Fruit fly (Drosophila melanogaster) whole organism, embryonic: ENCODE measurements around the gene CG17329.

Experiments used
- Ada2b ChIP-seq: fragments of 200-800 bp; sonication (Bioruptor generic); IDR thresholded peaks from 2 replicates; pipeline ENCODE4 v1.3.6; 2022; ENCODE audit warnings: missing biosample characterization, missing genetic modification characterization
- Bdp1 ChIP-seq: fragments of 200-800 bp; sonication (Bioruptor generic); optimal IDR thresholded peaks from 3 replicates; lab custom pipeline; 2016; ENCODE audit warnings: missing biosample characterization, missing genetic modification characterization
- CG11093 ChIP-seq: fragments of 200-800 bp; sonication (Bioruptor generic); IDR thresholded peaks from 3 replicates; pipeline ENCODE4 v1.3.6; 2022; ENCODE audit warnings: missing biosample characterization, missing genetic modification characterization
- CG11695 ChIP-seq: fragments of 200-800 bp; sonication (Bioruptor generic); IDR thresholded peaks from 3 replicates; pipeline ENCODE4 v1.3.6; 2022; ENCODE audit warnings: missing biosample characterization, missing genetic modification characterization
- CG12104 ChIP-seq: fragments of 200-800 bp; sonication (Bioruptor generic); optimal IDR thresholded peaks from 3 replicates; lab custom pipeline; 2016; ENCODE audit warnings: missing biosample characterization, missing genetic modification characterization
- CG13775 ChIP-seq: fragments of 200-800 bp; sonication (Bioruptor generic); optimal IDR thresholded peaks from 3 replicates; lab custom pipeline; 2017; ENCODE audit warnings: missing biosample characterization, mild to moderate bottlenecking, missing genetic modification characterization
- CG14667 ChIP-seq: fragments of 200-800 bp; sonication (Bioruptor generic); IDR thresholded peaks from 2 replicates; pipeline ENCODE4 v1.3.6; 2022; ENCODE audit warnings: missing biosample characterization, missing genetic modification characterization
- CG14710 ChIP-seq: fragments of 200-800 bp; sonication (Bioruptor generic); optimal IDR thresholded peaks from 3 replicates; lab custom pipeline; 2019; ENCODE audit warnings: missing biosample characterization, mild to moderate bottlenecking, missing genetic modification characterization, moderate library complexity
- CG15269 ChIP-seq: fragments of 200-800 bp; sonication (Bioruptor generic); optimal IDR thresholded peaks from 2 replicates; lab custom pipeline; 2018; ENCODE audit warnings: missing biosample characterization, mild to moderate bottlenecking, missing genetic modification characterization, moderate library complexity
- CG15479 ChIP-seq: fragments of 200-800 bp; sonication (Bioruptor generic); optimal IDR thresholded peaks from 3 replicates; lab custom pipeline; 2019; ENCODE audit warnings: missing biosample characterization, mild to moderate bottlenecking, missing genetic modification characterization, moderate library complexity
- CG1603 ChIP-seq: fragments of 200-800 bp; sonication (Bioruptor generic); optimal IDR thresholded peaks from 2 replicates; lab custom pipeline; 2019; ENCODE audit warnings: missing biosample characterization, mild to moderate bottlenecking, missing genetic modification characterization, moderate library complexity
- CG18476 ChIP-seq: fragments of 200-800 bp; sonication (Bioruptor generic); optimal IDR thresholded peaks from 2 replicates; lab custom pipeline; 2016; ENCODE audit warnings: missing biosample characterization, mild to moderate bottlenecking, missing genetic modification characterization
- CG2678 ChIP-seq: fragments of 200-800 bp; sonication (Bioruptor generic); optimal IDR thresholded peaks from 3 replicates; lab custom pipeline; 2019; ENCODE audit warnings: missing biosample characterization, mild to moderate bottlenecking, missing genetic modification characterization, moderate library complexity
- CG2889 ChIP-seq: fragments of 200-800 bp; sonication (Bioruptor generic); IDR thresholded peaks from 3 replicates; pipeline ENCODE4 v1.3.6; 2022; ENCODE audit warnings: missing biosample characterization, missing genetic modification characterization
- CG3281 ChIP-seq: fragments of 200-800 bp; sonication (Bioruptor generic); optimal IDR thresholded peaks from 3 replicates; lab custom pipeline; 2017; ENCODE audit warnings: missing biosample characterization, mild to moderate bottlenecking, missing genetic modification characterization
- CG34422 ChIP-seq: fragments of 200-800 bp; sonication (Bioruptor generic); IDR thresholded peaks from 3 replicates; pipeline ENCODE4 v1.3.6; 2022; ENCODE audit warnings: missing biosample characterization, missing genetic modification characterization
- CG3847 ChIP-seq: fragments of 200-800 bp; sonication (Bioruptor generic); IDR thresholded peaks from 2 replicates; pipeline ENCODE4 v1.3.6; 2022; ENCODE audit warnings: missing biosample characterization, missing genetic modification characterization
- CG42726 ChIP-seq: fragments of 200-800 bp; sonication (Bioruptor generic); IDR thresholded peaks from 2 replicates; pipeline ENCODE4 v1.3.6; 2022; ENCODE audit warnings: missing biosample characterization, missing genetic modification characterization; ENCODE audit not compliant: partially characterized antibody
- CG4404 ChIP-seq: fragments of 200-800 bp; sonication (Bioruptor generic); IDR thresholded peaks from 2 replicates; pipeline ENCODE4 v1.3.6; 2022; ENCODE audit warnings: missing biosample characterization, missing genetic modification characterization
- CG8281 ChIP-seq: fragments of 200-800 bp; sonication (Bioruptor generic); optimal IDR thresholded peaks from 2 replicates; lab custom pipeline; 2018; ENCODE audit warnings: missing biosample characterization, mild to moderate bottlenecking, missing genetic modification characterization, moderate library complexity
- CkIIα-i1 ChIP-seq: fragments of 200-800 bp; sonication (Bioruptor generic); IDR thresholded peaks from 2 replicates; pipeline ENCODE4 v1.3.6; 2022; ENCODE audit warnings: missing biosample characterization, missing genetic modification characterization
- CrebB ChIP-seq: fragments of 200-800 bp; sonication (Bioruptor generic); optimal IDR thresholded peaks from 3 replicates; lab custom pipeline; 2018; ENCODE audit warnings: missing biosample characterization, mild to moderate bottlenecking, missing genetic modification characterization
- E2f1 ChIP-seq: fragments of 200-800 bp; sonication (Bioruptor generic); IDR thresholded peaks from 2 replicates; pipeline ENCODE4 v1.3.6; 2022; ENCODE audit warnings: missing biosample characterization, missing genetic modification characterization
- HHEX ChIP-seq: fragments of 200-800 bp; sonication (Bioruptor generic); optimal IDR thresholded peaks from 3 replicates; lab custom pipeline; 2017; ENCODE audit warnings: missing biosample characterization, mild to moderate bottlenecking, missing genetic modification characterization, missing genetic modification reagents
- Mad ChIP-seq: fragments of 200-800 bp; sonication (Bioruptor generic); optimal IDR thresholded peaks from 2 replicates; lab custom pipeline; 2016; ENCODE audit warnings: missing biosample characterization, missing genetic modification characterization
- NFAT ChIP-seq: fragments of 200-800 bp; sonication (Bioruptor generic); IDR thresholded peaks from 2 replicates; pipeline ENCODE4 v1.3.6; 2022; ENCODE audit warnings: missing biosample characterization, missing genetic modification characterization
- Neu2 ChIP-seq: fragments of 200-800 bp; sonication (Bioruptor generic); optimal IDR thresholded peaks from 3 replicates; lab custom pipeline; 2016; ENCODE audit warnings: missing biosample characterization, missing genetic modification characterization, borderline replicate concordance
- Oaz ChIP-seq: fragments of 200-800 bp; sonication (Bioruptor generic); IDR thresholded peaks from 2 replicates; pipeline ENCODE4 v1.3.6; 2022; ENCODE audit warnings: missing biosample characterization, missing genetic modification characterization
- Sox102F ChIP-seq: fragments of 200-800 bp; sonication (Bioruptor generic); optimal IDR thresholded peaks from 2 replicates; lab custom pipeline; 2018; ENCODE audit warnings: missing biosample characterization, mild to moderate bottlenecking, missing genetic modification characterization, moderate library complexity
- Trl ChIP-seq, 3 experiments: fragments of >200 bp in 2 of 3; fragments of 200-800 bp in 1 of 3; sonication (Bioruptor generic) in 1 of 3; optimal IDR thresholded peaks; 2 replicates in 1 of 3; 3 replicates in 2 of 3; lab custom pipeline; 2016 to 2017; ENCODE audit warnings: missing biosample characterization in 1 of 3, missing genetic modification characterization in 1 of 3
- ap ChIP-seq: fragments of 200-800 bp; sonication (Bioruptor generic); IDR thresholded peaks from 2 replicates; pipeline ENCODE4 v1.3.6; 2022; ENCODE audit warnings: missing biosample characterization, missing genetic modification characterization
- ash1 ChIP-seq: fragments of 200-800 bp; sonication (Bioruptor generic); optimal IDR thresholded peaks from 2 replicates; lab custom pipeline; 2018; ENCODE audit warnings: missing biosample characterization, mild to moderate bottlenecking, missing genetic modification characterization
- cg ChIP-seq: fragments of 200-800 bp; sonication (Bioruptor generic); optimal IDR thresholded peaks from 3 replicates; lab custom pipeline; 2019; ENCODE audit warnings: missing biosample characterization, mild to moderate bottlenecking, missing genetic modification characterization, moderate library complexity
- chinmo ChIP-seq: fragments of 200-800 bp; sonication (Bioruptor generic); IDR thresholded peaks from 4 replicates; pipeline ENCODE4 v1.3.6; 2022; ENCODE audit warnings: missing biosample characterization, missing genetic modification characterization; ENCODE audit not compliant: partially characterized antibody
- disco-r ChIP-seq: fragments of 200-800 bp; sonication (Bioruptor generic); optimal IDR thresholded peaks from 2 replicates; lab custom pipeline; 2016; ENCODE audit warnings: missing biosample characterization, missing genetic modification characterization
- eyg ChIP-seq: fragments of 200-800 bp; sonication (Bioruptor generic); optimal IDR thresholded peaks from 3 replicates; lab custom pipeline; 2016; ENCODE audit warnings: missing biosample characterization, missing genetic modification characterization
- gcm2 ChIP-seq: fragments of 200-800 bp; sonication (Bioruptor generic); optimal IDR thresholded peaks from 2 replicates; lab custom pipeline; 2016; ENCODE audit warnings: missing biosample characterization, missing genetic modification characterization
- gsb ChIP-seq: fragments of 200-800 bp; sonication (Bioruptor generic); IDR thresholded peaks from 2 replicates; pipeline ENCODE4 v1.3.6; 2022; ENCODE audit warnings: missing biosample characterization, missing genetic modification characterization
- gsb-n ChIP-seq: fragments of 200-800 bp; sonication (Bioruptor generic); optimal IDR thresholded peaks from 3 replicates; lab custom pipeline; 2018; ENCODE audit warnings: missing biosample characterization, mild to moderate bottlenecking, missing genetic modification characterization
- hb ChIP-seq: fragments of 200-800 bp; sonication (Bioruptor generic); IDR thresholded peaks from 3 replicates; pipeline ENCODE4 v1.3.6; 2022; ENCODE audit warnings: missing biosample characterization, missing genetic modification characterization; ENCODE audit not compliant: partially characterized antibody
- hbn ChIP-seq: fragments of 200-800 bp; sonication (Bioruptor generic); IDR thresholded peaks from 2 replicates; pipeline ENCODE4 v1.3.6; 2022; ENCODE audit warnings: missing biosample characterization, missing genetic modification characterization; ENCODE audit not compliant: partially characterized antibody
- lbe ChIP-seq: fragments of 200-800 bp; sonication (Bioruptor generic); optimal IDR thresholded peaks from 2 replicates; lab custom pipeline; 2016; ENCODE audit warnings: missing biosample characterization, mild to moderate bottlenecking, missing genetic modification characterization
- lola ChIP-seq, 3 experiments: fragments of >200 bp in 2 of 3; fragments of 200-800 bp in 1 of 3; sonication (Bioruptor generic) in 1 of 3; optimal IDR thresholded peaks; 2 replicates each; lab custom pipeline; 2017 to 2019; ENCODE audit warnings: missing biosample characterization in 3 of 3, missing genetic modification characterization in 3 of 3, mild to moderate bottlenecking in 1 of 3, moderate library complexity in 1 of 3
- p53 ChIP-seq: fragments of 200-800 bp; sonication (Bioruptor generic); optimal IDR thresholded peaks from 2 replicates; lab custom pipeline; 2016; ENCODE audit warnings: missing biosample characterization, missing genetic modification characterization
- prd ChIP-seq, 3 experiments: fragments of >200 bp in 2 of 3; fragments of 200-800 bp in 1 of 3; sonication (Bioruptor generic) in 1 of 3; optimal IDR thresholded peaks in 2 of 3; IDR thresholded peaks in 1 of 3; 2 replicates in 2 of 3; 3 replicates in 1 of 3; pipeline versions ENCODE4 v1.3.6 to Lab custom; 2017 to 2022; ENCODE audit warnings: missing biosample characterization in 1 of 3, missing genetic modification characterization in 1 of 3
- tgo ChIP-seq: fragments of 200-800 bp; sonication (Bioruptor generic); IDR thresholded peaks from 3 replicates; pipeline ENCODE4 v1.3.6; 2022; ENCODE audit warnings: missing biosample characterization, missing genetic modification characterization
- tna ChIP-seq: fragments of 200-800 bp; sonication (Bioruptor generic); IDR thresholded peaks from 2 replicates; pipeline ENCODE4 v1.3.6; 2022; ENCODE audit warnings: missing biosample characterization, missing genetic modification characterization; ENCODE audit not compliant: partially characterized antibody
- tup ChIP-seq: fragments of 200-800 bp; sonication (Bioruptor generic); optimal IDR thresholded peaks from 2 replicates; lab custom pipeline; 2016; ENCODE audit warnings: missing biosample characterization, mild to moderate bottlenecking, missing genetic modification characterization, moderate library complexity

Gene CG17329

dm6 chr2L:16285692-16286359, 5.3 kb upstream of the CG17329 start (continued):
- TF ChIP-seq gcm2 (peak; percentile 32), Oaz (no peak), prd (optimal IDR thresholded peaks at IDR 0.05; lab: Kevin White, UChicago) (no peak), prd (GFP tag; IDR thresholded peaks at IDR 0.05; lab: Robert Waterston, UW) (no peak), tna (GFP tag; lab: Robert Waterston, UW) (no peak), ap (GFP tag; lab: Robert Waterston, UW) (no peak), disco-r (GFP tag; lab: Kevin White, UChicago) (peak; percentile 70), CrebB (tag; lab: Kevin White, UChicago) (peak; percentile 73), CG3281 (GFP tag; lab: Kevin White, UChicago) (peak; percentile 87), CG12104 (GFP tag; lab: Kevin White, UChicago) (peak; percentile 77), tgo (no peak), hbn (GFP tag; lab: Robert Waterston, UW) (no peak), cg (GFP tag; lab: Kevin White, UChicago) (no peak), Trl (optimal IDR thresholded peaks at IDR 0.05; lab: Kevin White, UChicago) (peak; percentile 68 to 87), Trl (GFP tag; optimal IDR thresholded peaks at IDR 0.05; lab: Kevin White, UChicago) (peak; percentile 65), Mad (GFP tag; lab: Kevin White, UChicago) (peak; percentile 85), CG14710 (tag; lab: Kevin White, UChicago) (peak; percentile 79), chinmo (GFP tag; lab: Robert Waterston, UW) (no peak), CG2889 (no peak), CG11093 (GFP tag; lab: Robert Waterston, UW) (peak; percentile 80), NFAT (no peak), Ada2b (GFP tag; lab: Robert Waterston, UW) (no peak), CG2678 (tag; lab: Kevin White, UChicago) (peak; percentile 92), tup (GFP tag; lab: Kevin White, UChicago) (peak; percentile 51), CG14667 (GFP tag; lab: Robert Waterston, UW) (no peak), CG13775 (GFP tag; lab: Kevin White, UChicago) (peak; percentile 78), CG8281 (tag; lab: Kevin White, UChicago) (peak; percentile 74), lbe (GFP tag; lab: Kevin White, UChicago) (peak; percentile 78), CG15479 (GFP tag; lab: Kevin White, UChicago) (peak; percentile 77), ash1 (GFP tag; lab: Kevin White, UChicago) (peak; percentile 21), CG42726 (no peak), eyg (GFP tag; lab: Kevin White, UChicago) (peak; percentile 57), hb (GFP tag; lab: Robert Waterston, UW) (no peak), CG34422 (GFP tag; lab: Robert Waterston, UW) (no peak), Bdp1 (GFP tag; lab: Kevin White, UChicago) (peak; percentile 76), CkIIα-i1 (no peak), CG15269 (peak; percentile 91), CG11695 (no peak), gsb-n (peak; percentile 80), CG18476 (GFP tag; lab: Kevin White, UChicago) (peak; percentile 84), p53 (GFP tag; lab: Kevin White, UChicago) (peak; percentile 54), HHEX (peak; percentile 87), Sox102F (GFP tag; lab: Kevin White, UChicago) (peak; percentile 94), gsb (GFP tag; lab: Robert Waterston, UW) (no peak), Neu2 (GFP tag; lab: Kevin White, UChicago) (peak; percentile 63), E2f1 (GFP tag; lab: Robert Waterston, UW) (no peak), CG3847 (no peak), lola (GFP tag; optimal IDR thresholded peaks at IDR 0.05; lab: Kevin White, UChicago) (peak in 1 of 3 experiments; percentile 80), CG1603 (tag; lab: Kevin White, UChicago) (peak; percentile 94), CG4404 (GFP tag; lab: Robert Waterston, UW) (no peak)
